Worm (Caenorhabditis elegans) whole organism, L3 larva: ENCODE results near the gene Y53C12B.7.

ENCODE experiments used
- R02D3.7 ChIP-seq: fragments of 150-350 bp; optimal IDR thresholded peaks from 2 replicates; lab custom pipeline; 2014; ENCODE audit warnings: missing biosample characterization, missing genetic modification characterization
- ZK546.5 ChIP-seq: sonication (generic microtip); optimal IDR thresholded peaks from 2 replicates; lab custom pipeline; 2017; ENCODE audit warnings: missing biosample characterization, missing genetic modification characterization
- aly-2 ChIP-seq: fragments of 150-350 bp; optimal IDR thresholded peaks from 2 replicates; lab custom pipeline; 2014; ENCODE audit warnings: missing biosample characterization, missing genetic modification characterization
- ama-1 ChIP-seq: fragments of 150-350 bp; optimal IDR thresholded peaks from 2 replicates; lab custom pipeline; 2018
- ceh-16 ChIP-seq: sonication (generic microtip); optimal IDR thresholded peaks from 2 replicates; lab custom pipeline; 2017; ENCODE audit warnings: missing biosample characterization, missing genetic modification characterization
- ceh-28 ChIP-seq: fragments of 150-350 bp; optimal IDR thresholded peaks from 2 replicates; lab custom pipeline; 2014; ENCODE audit warnings: missing biosample characterization, missing genetic modification reagents, missing genetic modification characterization
- ceh-82 ChIP-seq: fragments of 150-350 bp; optimal IDR thresholded peaks from 2 replicates; lab custom pipeline; 2014; ENCODE audit warnings: missing biosample characterization, missing genetic modification characterization
- ceh-9 ChIP-seq: sonication (generic microtip); optimal IDR thresholded peaks from 2 replicates; lab custom pipeline; 2018; ENCODE audit warnings: missing biosample characterization, missing genetic modification characterization
- daf-12 ChIP-seq: fragments of 150-350 bp; optimal IDR thresholded peaks from 2 replicates; lab custom pipeline; 2014; ENCODE audit warnings: missing biosample characterization, missing genetic modification reagents, missing genetic modification characterization
- egl-27 ChIP-seq: sonication (generic microtip); optimal IDR thresholded peaks from 4 replicates; lab custom pipeline; 2017; ENCODE audit warnings: missing biosample characterization, missing genetic modification reagents, missing genetic modification characterization
- egl-5 ChIP-seq: fragments of 150-350 bp; optimal IDR thresholded peaks from 2 replicates; lab custom pipeline; 2017; ENCODE audit warnings: missing biosample characterization, missing genetic modification reagents, missing genetic modification characterization, inconsistent platforms
- elt-1 ChIP-seq: fragments of 150-350 bp; optimal IDR thresholded peaks from 2 replicates; lab custom pipeline; 2014; ENCODE audit warnings: missing biosample characterization, missing genetic modification characterization
- elt-2 ChIP-seq: sonication (generic microtip); optimal IDR thresholded peaks from 2 replicates; lab custom pipeline; 2016; ENCODE audit warnings: missing genetic modification reagents, mild to moderate bottlenecking, missing genetic modification characterization, missing compliant biosample characterization
- elt-3 ChIP-seq, 3 experiments: fragments of 150-350 bp in 1 of 3; sonication (generic microtip) in 2 of 3; optimal IDR thresholded peaks; 2 replicates in 2 of 3; 4 replicates in 1 of 3; lab custom pipeline; 2014 to 2017; ENCODE audit warnings: missing biosample characterization in 3 of 3, missing genetic modification characterization in 3 of 3
- eor-1 ChIP-seq, 2 experiments: fragments of 150-350 bp; optimal IDR thresholded peaks; 2 replicates each; lab custom pipeline; 2014 to 2018; ENCODE audit warnings: missing biosample characterization in 2 of 2, missing genetic modification characterization in 2 of 2
- fkh-10 ChIP-seq: sonication (generic microtip); optimal IDR thresholded peaks from 2 replicates; lab custom pipeline; 2017; ENCODE audit warnings: missing biosample characterization, missing genetic modification reagents, missing genetic modification characterization
- fkh-2 ChIP-seq: fragments of 150-350 bp; optimal IDR thresholded peaks from 2 replicates; lab custom pipeline; 2014; ENCODE audit warnings: missing biosample characterization, missing genetic modification reagents, missing genetic modification characterization
- fos-1 ChIP-seq: fragments of 150-350 bp; optimal IDR thresholded peaks from 2 replicates; lab custom pipeline; 2014; ENCODE audit warnings: missing biosample characterization, missing genetic modification characterization
- hmg-11 ChIP-seq: sonication (generic microtip); optimal IDR thresholded peaks from 2 replicates; lab custom pipeline; 2016; ENCODE audit warnings: missing genetic modification characterization, missing compliant biosample characterization
- jun-1 ChIP-seq: fragments of 150-350 bp; optimal IDR thresholded peaks from 2 replicates; lab custom pipeline; 2014; ENCODE audit warnings: missing biosample characterization, missing genetic modification reagents, missing genetic modification characterization
- lin-15B ChIP-seq: fragments of 150-350 bp; optimal IDR thresholded peaks from 2 replicates; lab custom pipeline; 2014; ENCODE audit warnings: missing biosample characterization, missing genetic modification characterization
- lin-39 ChIP-seq: fragments of 150-350 bp; optimal IDR thresholded peaks from 2 replicates; lab custom pipeline; 2018; ENCODE audit warnings: missing biosample characterization, missing genetic modification reagents, missing genetic modification characterization
- lsy-12 ChIP-seq: sonication (generic microtip); optimal IDR thresholded peaks from 2 replicates; lab custom pipeline; 2016; ENCODE audit warnings: mild to moderate bottlenecking, missing genetic modification characterization, missing compliant biosample characterization
- mdl-1 ChIP-seq: fragments of 150-350 bp; optimal IDR thresholded peaks from 2 replicates; lab custom pipeline; 2014; ENCODE audit warnings: missing biosample characterization, missing genetic modification characterization
- mml-1 ChIP-seq: fragments of 150-350 bp; sonication (generic microtip); optimal IDR thresholded peaks from 3 replicates; lab custom pipeline; 2014; ENCODE audit warnings: missing biosample characterization, missing genetic modification characterization
- nfya-1 ChIP-seq: sonication (generic microtip); optimal IDR thresholded peaks from 2 replicates; lab custom pipeline; 2017; ENCODE audit warnings: missing genetic modification characterization, mild to moderate bottlenecking, missing compliant biosample characterization, antibody characterized with exemption, moderate library complexity; ENCODE audit not compliant: insufficient read depth
- nhr-11 ChIP-seq: fragments of 150-350 bp; optimal IDR thresholded peaks from 2 replicates; lab custom pipeline; 2014; ENCODE audit warnings: missing biosample characterization, missing genetic modification characterization
- nhr-12 ChIP-seq: fragments of 150-350 bp; optimal IDR thresholded peaks from 2 replicates; lab custom pipeline; 2014; ENCODE audit warnings: missing biosample characterization, missing genetic modification characterization
- nhr-23 ChIP-seq: fragments of 150-350 bp; optimal IDR thresholded peaks from 2 replicates; lab custom pipeline; 2014; ENCODE audit warnings: missing biosample characterization, missing genetic modification reagents, missing genetic modification characterization
- nhr-237 ChIP-seq: fragments of 150-350 bp; optimal IDR thresholded peaks from 2 replicates; lab custom pipeline; 2014; ENCODE audit warnings: missing biosample characterization, missing genetic modification characterization
- nhr-25 ChIP-seq: sonication (generic microtip); optimal IDR thresholded peaks from 2 replicates; lab custom pipeline; 2017; ENCODE audit warnings: missing biosample characterization, missing genetic modification characterization
- nhr-28 ChIP-seq: fragments of 150-350 bp; optimal IDR thresholded peaks from 2 replicates; lab custom pipeline; 2014; ENCODE audit warnings: missing biosample characterization, missing genetic modification characterization
- nhr-43 ChIP-seq: sonication (generic microtip); optimal IDR thresholded peaks from 2 replicates; lab custom pipeline; 2016; ENCODE audit warnings: mild to moderate bottlenecking, missing genetic modification characterization, missing compliant biosample characterization; ENCODE audit not compliant: poor library complexity, severe bottlenecking
- nhr-67 ChIP-seq: fragments of 150-350 bp; optimal IDR thresholded peaks from 2 replicates; lab custom pipeline; 2014; ENCODE audit warnings: missing biosample characterization, missing genetic modification characterization
- nhr-76 ChIP-seq: fragments of 150-350 bp; sonication (generic microtip); optimal IDR thresholded peaks from 5 replicates; lab custom pipeline; 2014; ENCODE audit warnings: missing biosample characterization, missing genetic modification characterization
- nhr-77 ChIP-seq: fragments of 150-350 bp; optimal IDR thresholded peaks from 2 replicates; lab custom pipeline; 2014; ENCODE audit warnings: missing biosample characterization, missing genetic modification characterization
- pha-4 ChIP-seq: fragments of 150-350 bp; optimal IDR thresholded peaks from 2 replicates; lab custom pipeline; 2014; ENCODE audit warnings: missing biosample characterization, missing genetic modification reagents, missing genetic modification characterization
- pqm-1 ChIP-seq: fragments of 150-350 bp; optimal IDR thresholded peaks from 2 replicates; lab custom pipeline; 2017; ENCODE audit warnings: missing biosample characterization, missing genetic modification characterization, inconsistent platforms
- sea-2 ChIP-seq: fragments of 150-350 bp; sonication (generic microtip); optimal IDR thresholded peaks from 4 replicates; lab custom pipeline; 2014; ENCODE audit warnings: missing biosample characterization, missing genetic modification reagents, missing genetic modification characterization
- skn-1 ChIP-seq: fragments of 150-350 bp; optimal IDR thresholded peaks from 2 replicates; lab custom pipeline; 2014; ENCODE audit warnings: missing biosample characterization, missing genetic modification characterization
- snpc-4 ChIP-seq: fragments of 150-350 bp; optimal IDR thresholded peaks from 2 replicates; lab custom pipeline; 2014; ENCODE audit warnings: missing biosample characterization, missing genetic modification characterization
- tbx-2 ChIP-seq: sonication (generic microtip); optimal IDR thresholded peaks from 2 replicates; lab custom pipeline; 2016; ENCODE audit warnings: mild to moderate bottlenecking, missing genetic modification characterization, missing compliant biosample characterization
- unc-39 ChIP-seq: sonication (generic microtip); optimal IDR thresholded peaks from 4 replicates; lab custom pipeline; 2017; ENCODE audit warnings: missing biosample characterization, missing genetic modification characterization
- unc-62 ChIP-seq: fragments of 150-350 bp; sonication (generic microtip); optimal IDR thresholded peaks from 4 replicates; lab custom pipeline; 2014; ENCODE audit warnings: missing biosample characterization, missing genetic modification reagents, missing genetic modification characterization
- zag-1 ChIP-seq: fragments of 150-350 bp; optimal IDR thresholded peaks from 2 replicates; lab custom pipeline; 2014; ENCODE audit warnings: missing biosample characterization, missing genetic modification characterization
- ztf-11 ChIP-seq: fragments of 150-350 bp; optimal IDR thresholded peaks from 2 replicates; lab custom pipeline; 2014; ENCODE audit warnings: missing biosample characterization, missing genetic modification characterization
- ztf-4 ChIP-seq: fragments of 150-350 bp; optimal IDR thresholded peaks from 2 replicates; lab custom pipeline; 2014; ENCODE audit warnings: missing biosample characterization, missing genetic modification characterization

Gene Y53C12B.7

ce11 chrII:9774653-9775052, 21.6 kb upstream of the Y53C12B.7 start:
- TF ChIP-seq egl-27 (no peak), mml-1 (no peak), nhr-43 (tag; lab: Kevin White, UChicago) (peak; percentile 79), daf-12 (tag; lab: Kevin White, UChicago) (no peak), nhr-12 (tag; lab: Kevin White, UChicago) (no peak), nhr-23 (tag; lab: Kevin White, UChicago) (peak; percentile 78), nhr-25 (peak; percentile 57), elt-2 (peak; percentile 46), snpc-4 (peak; percentile 27), pha-4 (tag; lab: Kevin White, UChicago) (peak; percentile 43), ama-1 (lab: Kevin White, UChicago) (no peak), pqm-1 (tag; lab: Kevin White, UChicago) (no peak), ceh-82 (tag; lab: Kevin White, UChicago) (no peak), nhr-76 (no peak), nhr-237 (tag; lab: Kevin White, UChicago) (no peak), nfya-1 (tag; lab: Kevin White, UChicago) (peak; percentile 60), unc-39 (tag; lab: Kevin White, UChicago) (no peak), mdl-1 (tag; lab: Kevin White, UChicago) (no peak), lin-39 (tag; lab: Kevin White, UChicago) (peak; percentile 39), tbx-2 (tag; lab: Kevin White, UChicago) (peak; percentile 40), ceh-16 (tag; lab: Kevin White, UChicago) (no peak), unc-62 (GFP tag; lab: Kevin White, UChicago) (no peak), lin-15B (tag; lab: Kevin White, UChicago) (peak; percentile 1), fos-1 (no peak), nhr-11 (no peak), fkh-2 (no peak), ztf-11 (tag; lab: Kevin White, UChicago) (no peak), sea-2 (GFP tag; lab: Kevin White, UChicago) (no peak), nhr-28 (tag; lab: Kevin White, UChicago) (no peak), aly-2 (no peak), ztf-4 (tag; lab: Kevin White, UChicago) (peak; percentile 42), fkh-10 (GFP tag; lab: Kevin White, UChicago) (no peak), elt-3 (tag; optimal IDR thresholded peaks at IDR 0.05; lab: Kevin White, UChicago) (no peak), ceh-28 (no peak), nhr-67 (tag; lab: Kevin White, UChicago) (no peak), egl-5 (tag; lab: Kevin White, UChicago) (no peak), R02D3.7 (tag; lab: Kevin White, UChicago) (no peak), skn-1 (tag; lab: Kevin White, UChicago) (peak; percentile 22), hmg-11 (tag; lab: Kevin White, UChicago) (peak; percentile 77), lsy-12 (tag; lab: Kevin White, UChicago) (peak; percentile 77), ceh-9 (tag; lab: Kevin White, UChicago) (no peak), zag-1 (no peak), jun-1 (no peak), nhr-77 (tag; lab: Kevin White, UChicago) (no peak), ZK546.5 (tag; lab: Kevin White, UChicago) (no peak), eor-1 (tag; optimal IDR thresholded peaks at IDR 0.05; lab: Kevin White, UChicago) (no peak), elt-1 (tag; lab: Kevin White, UChicago) (no peak)
- TF ChIP-seq, all 47 proteins: peak for 14
